Fruit fly (Drosophila melanogaster) whole organism, wandering third instar larva: ENCODE data around the gene Hr4.

Experiments used
- Abd-B ChIP-seq: fragments of >200 bp; optimal IDR thresholded peaks from 2 replicates; lab custom pipeline; 2017; ENCODE audit warnings: missing biosample characterization, missing genetic modification characterization
- CG32264 ChIP-seq: fragments of 200-800 bp; sonication (Bioruptor generic); optimal IDR thresholded peaks from 2 replicates; lab custom pipeline; 2016; ENCODE audit warnings: missing biosample characterization, missing genetic modification characterization
- CG9705 ChIP-seq: fragments of 200-800 bp; sonication (Bioruptor generic); optimal IDR thresholded peaks from 2 replicates; lab custom pipeline; 2018; ENCODE audit warnings: missing biosample characterization, mild to moderate bottlenecking, missing genetic modification characterization
- Dfd ChIP-seq: fragments of >200 bp; optimal IDR thresholded peaks from 2 replicates; lab custom pipeline; 2017; ENCODE audit warnings: missing biosample characterization, missing genetic modification characterization
- Dif ChIP-seq: fragments of 200-275, 200-300 bp; sonication (Bioruptor generic); optimal IDR thresholded peaks from 2 replicates; lab custom pipeline; 2018; ENCODE audit warnings: missing biosample characterization, missing genetic modification characterization; ENCODE audit not compliant: partially characterized antibody
- GATAd ChIP-seq: sonication (Bioruptor generic); optimal IDR thresholded peaks from 2 replicates; lab custom pipeline; 2016; ENCODE audit warnings: missing biosample characterization, missing genetic modification characterization
- HLH106 ChIP-seq: fragments of 200-800 bp; optimal IDR thresholded peaks from 3 replicates; lab custom pipeline; 2019; ENCODE audit warnings: missing biosample characterization, mild to moderate bottlenecking, missing genetic modification characterization, moderate library complexity
- Hr78 ChIP-seq: fragments of >200 bp; optimal IDR thresholded peaks from 2 replicates; lab custom pipeline; 2017; ENCODE audit warnings: missing biosample characterization, missing genetic modification characterization
- Jra ChIP-seq: sonication (Bioruptor generic); optimal IDR thresholded peaks from 2 replicates; lab custom pipeline; 2016; ENCODE audit warnings: missing biosample characterization, missing genetic modification characterization
- Mio ChIP-seq: sonication (Bioruptor generic); optimal IDR thresholded peaks from 2 replicates; lab custom pipeline; 2016; ENCODE audit warnings: missing biosample characterization, missing genetic modification characterization
- OdsH ChIP-seq: fragments of 200-800 bp; sonication (Bioruptor generic); optimal IDR thresholded peaks from 2 replicates; lab custom pipeline; 2016; ENCODE audit warnings: missing biosample characterization, mild to moderate bottlenecking, missing genetic modification characterization
- Rel ChIP-seq, 2 experiments: fragments of 200-800 bp; sonication (Bioruptor generic) in 1 of 2; optimal IDR thresholded peaks; 2 replicates in 1 of 2; 3 replicates in 1 of 2; lab custom pipeline; 2016 to 2019; ENCODE audit warnings: mild to moderate bottlenecking in 2 of 2, missing biosample characterization in 2 of 2, missing genetic modification characterization in 2 of 2, moderate library complexity in 1 of 2
- Sp1 ChIP-seq: fragments of 200-800 bp; sonication (Bioruptor generic); optimal IDR thresholded peaks from 3 replicates; lab custom pipeline; 2019; ENCODE audit warnings: missing biosample characterization, mild to moderate bottlenecking, missing genetic modification characterization, moderate library complexity
- Vsx2 ChIP-seq: fragments of 200-300, 225-300 bp; sonication (Bioruptor generic); optimal IDR thresholded peaks from 2 replicates; lab custom pipeline; 2018; ENCODE audit warnings: missing biosample characterization, missing genetic modification characterization; ENCODE audit not compliant: partially characterized antibody
- br ChIP-seq: fragments of 200-800 bp; sonication (Bioruptor generic); optimal IDR thresholded peaks from 2 replicates; lab custom pipeline; 2016; ENCODE audit warnings: missing biosample characterization, missing genetic modification characterization
- brk ChIP-seq: fragments of 200-800 bp; sonication (Bioruptor generic); optimal IDR thresholded peaks from 2 replicates; lab custom pipeline; 2016; ENCODE audit warnings: missing biosample characterization, mild to moderate bottlenecking, missing genetic modification characterization
- dl ChIP-seq, 2 experiments: fragments of 175-275, 200-275 bp in 1 of 2; fragments of 200-275 bp in 1 of 2; sonication (Bioruptor generic); optimal IDR thresholded peaks; lab custom pipeline; 2018; ENCODE audit warnings: mild to moderate bottlenecking in 2 of 2, missing biosample characterization in 2 of 2, missing genetic modification characterization in 2 of 2, moderate library complexity in 2 of 2; ENCODE audit not compliant: partially characterized antibody in 2 of 2, insufficient read depth in 1 of 2
- dsf ChIP-seq: sonication (Bioruptor generic); optimal IDR thresholded peaks from 2 replicates; lab custom pipeline; 2016; ENCODE audit warnings: missing biosample characterization, missing genetic modification characterization, borderline replicate concordance
- foxo ChIP-seq, 2 experiments: fragments of 200-800 bp; sonication (Bioruptor generic); optimal IDR thresholded peaks; 2 replicates in 1 of 2; 3 replicates in 1 of 2; lab custom pipeline; 2016 to 2017; ENCODE audit warnings: missing biosample characterization in 2 of 2, missing genetic modification characterization in 2 of 2
- fru ChIP-seq: fragments of 200-800 bp; sonication (Bioruptor generic); optimal IDR thresholded peaks from 3 replicates; lab custom pipeline; 2016; ENCODE audit warnings: missing biosample characterization, mild to moderate bottlenecking, missing genetic modification characterization
- h ChIP-seq: fragments of 200-800 bp; sonication (Bioruptor generic); optimal IDR thresholded peaks from 3 replicates; lab custom pipeline; 2016; ENCODE audit warnings: missing biosample characterization, mild to moderate bottlenecking, missing genetic modification characterization
- lola ChIP-seq: fragments of >200 bp; optimal IDR thresholded peaks from 2 replicates; lab custom pipeline; 2017; ENCODE audit warnings: missing biosample characterization, missing genetic modification characterization
- psq ChIP-seq: fragments of 200-800 bp; sonication (Bioruptor generic); optimal IDR thresholded peaks from 3 replicates; lab custom pipeline; 2017; ENCODE audit warnings: missing biosample characterization, mild to moderate bottlenecking, missing genetic modification characterization, moderate library complexity
- rgr ChIP-seq: fragments of 200-800 bp; sonication (Bioruptor generic); optimal IDR thresholded peaks from 3 replicates; lab custom pipeline; 2016; ENCODE audit warnings: missing biosample characterization, mild to moderate bottlenecking, missing genetic modification characterization
- sage ChIP-seq: fragments of 200-800 bp; sonication (Bioruptor generic); optimal IDR thresholded peaks from 2 replicates; lab custom pipeline; 2016; ENCODE audit warnings: missing biosample characterization, mild to moderate bottlenecking, missing genetic modification characterization
- sv ChIP-seq: fragments of 200-800 bp; sonication (Bioruptor generic); optimal IDR thresholded peaks from 3 replicates; lab custom pipeline; 2016; ENCODE audit warnings: missing biosample characterization, missing genetic modification characterization
- tai ChIP-seq: sonication (Bioruptor generic); optimal IDR thresholded peaks from 2 replicates; lab custom pipeline; 2016; ENCODE audit warnings: missing biosample characterization, missing genetic modification characterization
- usp ChIP-seq: fragments of >200 bp; optimal IDR thresholded peaks from 2 replicates; lab custom pipeline; 2017; ENCODE audit warnings: missing biosample characterization, missing genetic modification characterization
- woc ChIP-seq: sonication (Bioruptor generic); optimal IDR thresholded peaks from 2 replicates; lab custom pipeline; 2016; ENCODE audit warnings: missing biosample characterization, mild to moderate bottlenecking, missing genetic modification characterization

The Hr4 gene

dm6 chrX:2012837-2013236, 71.1 kb downstream of the Hr4 start (continued):
- TF ChIP-seq Hr78 (GFP tag; lab: Kevin White, UChicago), result no peak
- peak; percentile 72 for TF ChIP-seq fru (GFP tag; lab: Kevin White, UChicago)
- TF ChIP-seq rgr, result peak; percentile 73
- no peak for TF ChIP-seq sv

dm6 chrX:2013365-2013764, 71.6 kb downstream of the Hr4 start:
- no peak for TF ChIP-seq Hr78 (GFP tag; lab: Kevin White, UChicago)
- TF ChIP-seq Dif (GFP tag; lab: Kevin White, UChicago), result peak; percentile 68
- TF ChIP-seq psq (GFP tag; lab: Kevin White, UChicago), result peak; percentile 2
- TF ChIP-seq brk, result no peak
- no peak for TF ChIP-seq sage (GFP tag; lab: Kevin White, UChicago)
- no peak for TF ChIP-seq HLH106

DNA sequence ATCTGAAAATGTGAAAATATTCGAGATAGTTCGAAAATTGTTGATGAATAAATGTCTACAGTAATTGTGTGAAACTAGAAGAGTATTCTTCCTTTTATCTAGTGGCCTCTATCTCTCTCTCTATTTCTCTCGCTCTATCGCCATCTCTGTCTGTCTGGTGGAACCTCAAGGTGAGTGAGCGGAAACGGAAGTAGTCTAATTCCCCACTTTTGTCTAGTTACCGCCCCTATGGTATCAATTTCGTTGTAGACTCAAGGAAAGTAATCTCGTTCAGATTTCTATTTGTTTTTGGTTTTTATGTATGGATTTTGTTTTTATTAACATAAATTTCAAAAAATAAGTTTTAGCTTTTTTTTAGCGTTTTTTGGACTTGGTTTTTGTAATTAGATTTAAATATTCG, 83.1 kb downstream of the Hr4 start:
- no peak for TF ChIP-seq foxo (GFP tag; optimal IDR thresholded peaks at IDR 0.05; lab: Kevin White, UChicago)
- TF ChIP-seq Sp1 (GFP tag; lab: Kevin White, UChicago), result no peak
- TF ChIP-seq OdsH (GFP tag; lab: Kevin White, UChicago), result no peak
- no peak for TF ChIP-seq dsf (GFP tag; lab: Kevin White, UChicago)
- TF ChIP-seq br (GFP tag; lab: Kevin White, UChicago), result no peak
- no peak for TF ChIP-seq sv
- no peak for TF ChIP-seq GATAd
- TF ChIP-seq dl (GFP tag; optimal IDR thresholded peaks at IDR 0.05; lab: Kevin White, UChicago; ENCODE audit: insufficient read depth in 1 of 2, partially characterized antibody in 2 of 2), result no peak

dm6 chrX:2031308-2031707, 89.6 kb downstream of the Hr4 start:
- TF ChIP-seq Dif (GFP tag; lab: Kevin White, UChicago) (no peak), brk (no peak), br (GFP tag; lab: Kevin White, UChicago) (no peak), Jra (no peak), Abd-B (GFP tag; lab: Kevin White, UChicago) (no peak), CG9705 (GFP tag; lab: Kevin White, UChicago) (no peak)

DNA sequence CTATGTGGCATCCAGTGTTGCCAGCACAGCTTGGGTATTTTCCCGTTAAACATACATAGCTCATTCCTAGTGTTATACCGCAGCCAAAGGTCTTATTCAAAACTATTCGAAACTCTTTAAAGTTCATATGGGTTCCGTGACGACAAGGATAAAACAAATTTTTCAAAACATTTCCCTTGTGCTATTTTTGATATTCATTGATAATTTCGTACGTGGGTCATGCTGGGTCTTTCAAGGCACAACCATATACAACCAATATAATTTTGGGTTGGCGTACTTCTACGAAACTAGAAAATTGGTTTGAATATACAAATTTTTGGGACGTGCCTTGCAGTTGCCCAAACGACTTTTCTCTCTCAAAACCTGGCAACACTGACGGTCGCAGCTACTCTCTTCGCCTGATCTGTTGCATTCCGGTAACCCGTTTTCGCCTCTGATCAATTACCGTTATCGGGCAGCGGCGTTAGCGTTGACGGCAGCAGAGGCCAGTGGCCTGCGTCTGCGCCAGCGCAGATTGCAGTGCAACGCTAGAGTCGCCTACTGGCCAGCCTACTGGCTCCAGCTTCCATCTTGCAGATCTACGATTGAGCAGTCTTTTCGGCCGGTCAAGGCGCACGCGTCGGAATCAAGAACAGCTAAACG, 90.5 kb downstream of the Hr4 start:
- no peak for TF ChIP-seq brk
- TF ChIP-seq br (GFP tag; lab: Kevin White, UChicago), result no peak
- no peak for TF ChIP-seq usp (GFP tag; lab: Kevin White, UChicago)
- TF ChIP-seq woc (GFP tag; lab: Kevin White, UChicago), result no peak
- no peak for TF ChIP-seq OdsH (GFP tag; lab: Kevin White, UChicago)
- TF ChIP-seq Dfd (GFP tag; lab: Kevin White, UChicago), result no peak
- no peak for TF ChIP-seq sv
- TF ChIP-seq Sp1 (GFP tag; lab: Kevin White, UChicago), result no peak
- no peak for TF ChIP-seq Mio
- TF ChIP-seq h (GFP tag; lab: Kevin White, UChicago), result no peak
- no peak for TF ChIP-seq CG9705 (GFP tag; lab: Kevin White, UChicago)
- no peak for TF ChIP-seq dsf (GFP tag; lab: Kevin White, UChicago)
- TF ChIP-seq psq (GFP tag; lab: Kevin White, UChicago), result no peak
- TF ChIP-seq Vsx2 (GFP tag; lab: Kevin White, UChicago), result no peak
- TF ChIP-seq Rel (GFP tag; optimal IDR thresholded peaks at IDR 0.05; lab: Kevin White, UChicago), result no peak
- no peak for TF ChIP-seq Rel (tag; optimal IDR thresholded peaks at IDR 0.05; lab: Kevin White, UChicago)
- no peak for TF ChIP-seq tai (GFP tag; lab: Kevin White, UChicago)
- TF ChIP-seq Jra, result no peak
- no peak for TF ChIP-seq lola (GFP tag; lab: Kevin White, UChicago)
- TF ChIP-seq CG32264, result no peak
